Fruit fly (Drosophila melanogaster) whole organism, embryonic: Measurements from ENCODE around the gene nesd.

ENCODE experiments used
- ATbp ChIP-seq: fragments of 200-800 bp; sonication (Bioruptor generic); optimal IDR thresholded peaks from 2 replicates; lab custom pipeline; 2017; ENCODE audit warnings: missing biosample characterization, mild to moderate bottlenecking, missing genetic modification characterization, missing genetic modification reagents
- B-H2 ChIP-seq: fragments of 200-800 bp; sonication (Bioruptor generic); optimal IDR thresholded peaks from 2 replicates; lab custom pipeline; 2018; ENCODE audit warnings: missing biosample characterization, mild to moderate bottlenecking, missing genetic modification characterization
- BEAF-32 ChIP-seq: fragments of 200-800 bp; sonication (Bioruptor generic); optimal IDR thresholded peaks from 3 replicates; lab custom pipeline; 2017; ENCODE audit warnings: missing biosample characterization, missing genetic modification characterization, mild to moderate bottlenecking, moderate library complexity, missing genetic modification reagents
- BtbVII ChIP-seq: fragments of 200-800 bp; sonication (Bioruptor generic); optimal IDR thresholded peaks from 3 replicates; lab custom pipeline; 2017; ENCODE audit warnings: missing biosample characterization, mild to moderate bottlenecking, missing genetic modification characterization
- CG10366 ChIP-seq: fragments of 200-800 bp; sonication (Bioruptor generic); IDR thresholded peaks from 2 replicates; pipeline ENCODE4 v1.3.6; 2022; ENCODE audit warnings: missing biosample characterization, missing genetic modification characterization
- CG10431 ChIP-seq: fragments of 200-800 bp; sonication (Bioruptor generic); optimal IDR thresholded peaks from 3 replicates; lab custom pipeline; 2018; ENCODE audit warnings: missing biosample characterization, mild to moderate bottlenecking, missing genetic modification characterization
- CG10543 ChIP-seq: fragments of 200-800 bp; sonication (Bioruptor generic); optimal IDR thresholded peaks from 3 replicates; lab custom pipeline; 2017; ENCODE audit warnings: missing biosample characterization, mild to moderate bottlenecking, missing genetic modification characterization, moderate library complexity
- CG11695 ChIP-seq: fragments of 200-800 bp; sonication (Bioruptor generic); IDR thresholded peaks from 3 replicates; pipeline ENCODE4 v1.3.6; 2022; ENCODE audit warnings: missing biosample characterization, missing genetic modification characterization
- CG13296 ChIP-seq: fragments of 200-800 bp; sonication (Bioruptor generic); optimal IDR thresholded peaks from 3 replicates; lab custom pipeline; 2018; ENCODE audit warnings: missing biosample characterization, mild to moderate bottlenecking, missing genetic modification characterization
- CG14860 ChIP-seq: fragments of 200-800 bp; sonication (Bioruptor generic); IDR thresholded peaks from 3 replicates; pipeline ENCODE4 v1.3.6; 2022; ENCODE audit warnings: missing biosample characterization, missing genetic modification characterization; ENCODE audit not compliant: partially characterized antibody
- CG15696 ChIP-seq: fragments of 200-800 bp; sonication (Bioruptor generic); optimal IDR thresholded peaks from 2 replicates; lab custom pipeline; 2019; ENCODE audit warnings: missing biosample characterization, mild to moderate bottlenecking, missing genetic modification characterization, moderate library complexity
- CG17186 ChIP-seq: fragments of 200-800 bp; sonication (Bioruptor generic); optimal IDR thresholded peaks from 3 replicates; lab custom pipeline; 2017; ENCODE audit warnings: missing biosample characterization, missing genetic modification reagents, missing genetic modification characterization
- CG17361 ChIP-seq: fragments of 200-800 bp; sonication (Bioruptor generic); IDR thresholded peaks from 3 replicates; pipeline ENCODE4 v1.3.6; 2022; ENCODE audit warnings: missing biosample characterization, missing genetic modification characterization
- CG1832 ChIP-seq: fragments of 200-800 bp; sonication (Bioruptor generic); optimal IDR thresholded peaks from 2 replicates; lab custom pipeline; 2017; ENCODE audit warnings: missing biosample characterization, mild to moderate bottlenecking, missing genetic modification characterization, inconsistent platforms
- CG2199 ChIP-seq: fragments of 200-800 bp; sonication (Bioruptor generic); IDR thresholded peaks from 3 replicates; pipeline ENCODE4 v1.3.6; 2022; ENCODE audit warnings: missing biosample characterization, missing genetic modification characterization
- CG30403 ChIP-seq: fragments of 200-800 bp; sonication (Bioruptor generic); optimal IDR thresholded peaks from 3 replicates; lab custom pipeline; 2016; ENCODE audit warnings: missing biosample characterization, missing genetic modification characterization
- CG34376 ChIP-seq: fragments of 200-800 bp; sonication (Bioruptor generic); optimal IDR thresholded peaks from 2 replicates; lab custom pipeline; 2018; ENCODE audit warnings: missing biosample characterization, mild to moderate bottlenecking, missing genetic modification characterization
- CG4328 ChIP-seq: fragments of 200-800 bp; sonication (Bioruptor generic); optimal IDR thresholded peaks from 3 replicates; lab custom pipeline; 2017; ENCODE audit warnings: missing biosample characterization, missing genetic modification reagents, missing genetic modification characterization
- CG6254 ChIP-seq: fragments of 200-800 bp; sonication (Bioruptor generic); optimal IDR thresholded peaks from 3 replicates; lab custom pipeline; 2017; ENCODE audit warnings: mild to moderate bottlenecking, missing biosample characterization, missing genetic modification reagents, missing genetic modification characterization
- CG6765 ChIP-seq: fragments of 200-800 bp; sonication (Bioruptor generic); optimal IDR thresholded peaks from 3 replicates; lab custom pipeline; 2017; ENCODE audit warnings: missing biosample characterization, mild to moderate bottlenecking, missing genetic modification characterization
- CG7928 ChIP-seq: fragments of 200-800 bp; sonication (Bioruptor generic); optimal IDR thresholded peaks from 2 replicates; lab custom pipeline; 2017; ENCODE audit warnings: missing biosample characterization, mild to moderate bottlenecking, missing genetic modification characterization
- CG8388 ChIP-seq: fragments of 200-800 bp; sonication (Bioruptor generic); optimal IDR thresholded peaks from 2 replicates; lab custom pipeline; 2019; ENCODE audit warnings: missing biosample characterization, mild to moderate bottlenecking, missing genetic modification characterization, moderate library complexity
- CG8924 ChIP-seq: fragments of 200-800 bp; optimal IDR thresholded peaks from 3 replicates; lab custom pipeline; 2019; ENCODE audit warnings: missing biosample characterization, mild to moderate bottlenecking, missing genetic modification characterization, moderate library complexity
- Dip3 ChIP-seq: fragments of 200-800 bp; sonication (Bioruptor generic); optimal IDR thresholded peaks from 3 replicates; lab custom pipeline; 2016; ENCODE audit warnings: missing biosample characterization, missing genetic modification characterization
- HmgD ChIP-seq: fragments of 200-800 bp; sonication (Bioruptor generic); optimal IDR thresholded peaks from 3 replicates; lab custom pipeline; 2016; ENCODE audit warnings: missing biosample characterization, missing genetic modification characterization
- Hmr ChIP-seq: fragments of 200-800 bp; sonication (Bioruptor generic); optimal IDR thresholded peaks from 3 replicates; lab custom pipeline; 2017; ENCODE audit warnings: mild to moderate bottlenecking, missing biosample characterization, missing genetic modification reagents, missing genetic modification characterization
- Hr78 ChIP-seq, 2 experiments: fragments of 200-800 bp in 1 of 2; fragments of >200 bp in 1 of 2; sonication (Bioruptor generic) in 1 of 2; optimal IDR thresholded peaks; 2 replicates each; lab custom pipeline; 2017 to 2019; ENCODE audit warnings: missing biosample characterization in 2 of 2, missing genetic modification characterization in 2 of 2, mild to moderate bottlenecking in 1 of 2, moderate library complexity in 1 of 2
- Hsf ChIP-seq: fragments of 200-800 bp; sonication (Bioruptor generic); optimal IDR thresholded peaks from 3 replicates; lab custom pipeline; 2016; ENCODE audit warnings: missing biosample characterization, missing genetic modification characterization
- Myb ChIP-seq: fragments of 200-800 bp; sonication (Bioruptor generic); optimal IDR thresholded peaks from 2 replicates; lab custom pipeline; 2016; ENCODE audit warnings: missing biosample characterization, missing genetic modification characterization
- Nf-YC ChIP-seq: fragments of 200-800 bp; optimal IDR thresholded peaks from 3 replicates; lab custom pipeline; 2019; ENCODE audit warnings: missing biosample characterization, mild to moderate bottlenecking, missing genetic modification characterization, moderate library complexity
- Rx ChIP-seq: fragments of 200-800 bp; sonication (Bioruptor generic); IDR thresholded peaks from 2 replicates; pipeline ENCODE4 v1.3.6; 2022; ENCODE audit warnings: missing biosample characterization, missing genetic modification characterization
- Side ChIP-seq: fragments of 200-800 bp; sonication (Bioruptor generic); optimal IDR thresholded peaks from 2 replicates; lab custom pipeline; 2016; ENCODE audit warnings: missing biosample characterization, missing genetic modification characterization
- Tbp ChIP-seq: fragments of >200 bp; optimal IDR thresholded peaks from 2 replicates; lab custom pipeline; 2018; ENCODE audit warnings: missing biosample characterization, missing genetic modification characterization
- cas ChIP-seq: fragments of 200-800 bp; sonication (Bioruptor generic); IDR thresholded peaks from 2 replicates; pipeline ENCODE4 v1.3.6; 2022; ENCODE audit warnings: missing biosample characterization, missing genetic modification characterization
- cwo ChIP-seq: fragments of 200-800 bp; sonication (Bioruptor generic); optimal IDR thresholded peaks from 3 replicates; lab custom pipeline; 2017; ENCODE audit warnings: missing biosample characterization, missing genetic modification characterization, mild to moderate bottlenecking, moderate library complexity, missing genetic modification reagents
- dati ChIP-seq: fragments of 200-800 bp; sonication (Bioruptor generic); IDR thresholded peaks from 2 replicates; pipeline ENCODE4 v1.3.6; 2022; ENCODE audit warnings: missing biosample characterization, missing genetic modification characterization
- exex ChIP-seq: fragments of 200-800 bp; sonication (Bioruptor generic); optimal IDR thresholded peaks from 4 replicates; lab custom pipeline; 2018; ENCODE audit warnings: missing biosample characterization, mild to moderate bottlenecking, missing genetic modification characterization, moderate library complexity
- gro ChIP-seq: fragments of 200-800 bp; sonication (Bioruptor generic); optimal IDR thresholded peaks from 2 replicates; lab custom pipeline; 2016; ENCODE audit warnings: missing biosample characterization, missing genetic modification characterization
- klu ChIP-seq: fragments of 200-800 bp; sonication (Bioruptor generic); IDR thresholded peaks from 2 replicates; pipeline ENCODE4 v1.3.6; 2022; ENCODE audit warnings: missing biosample characterization, missing genetic modification characterization
- nau ChIP-seq: fragments of 200-800 bp; sonication (Bioruptor generic); optimal IDR thresholded peaks from 3 replicates; lab custom pipeline; 2017; ENCODE audit warnings: missing biosample characterization, mild to moderate bottlenecking, missing genetic modification characterization, missing genetic modification reagents
- nerfin-1 ChIP-seq: fragments of 200-800 bp; sonication (Bioruptor generic); optimal IDR thresholded peaks from 3 replicates; lab custom pipeline; 2019; ENCODE audit warnings: missing biosample characterization, mild to moderate bottlenecking, missing genetic modification characterization, moderate library complexity
- nmo ChIP-seq: fragments of 200-800 bp; sonication (Bioruptor generic); optimal IDR thresholded peaks from 2 replicates; lab custom pipeline; 2018; ENCODE audit warnings: missing biosample characterization, mild to moderate bottlenecking, missing genetic modification characterization, moderate library complexity
- onecut ChIP-seq: fragments of 200-800 bp; sonication (Bioruptor generic); IDR thresholded peaks from 2 replicates; pipeline ENCODE4 v1.3.6; 2022; ENCODE audit warnings: missing biosample characterization, missing genetic modification characterization
- p53 ChIP-seq: fragments of 200-800 bp; sonication (Bioruptor generic); optimal IDR thresholded peaks from 2 replicates; lab custom pipeline; 2016; ENCODE audit warnings: missing biosample characterization, missing genetic modification characterization
- pb ChIP-seq: fragments of 200-800 bp; sonication (Bioruptor generic); optimal IDR thresholded peaks from 3 replicates; lab custom pipeline; 2016; ENCODE audit warnings: missing biosample characterization, missing genetic modification characterization
- pros ChIP-seq: fragments of 200-800 bp; sonication (Bioruptor generic); optimal IDR thresholded peaks from 3 replicates; lab custom pipeline; 2019; ENCODE audit warnings: missing biosample characterization, mild to moderate bottlenecking, missing genetic modification characterization, moderate library complexity
- salm ChIP-seq: fragments of 200-800 bp; sonication (Bioruptor generic); optimal IDR thresholded peaks from 2 replicates; lab custom pipeline; 2018; ENCODE audit warnings: missing biosample characterization, mild to moderate bottlenecking, missing genetic modification characterization
- sd ChIP-seq: fragments of 200-800 bp; sonication (Bioruptor generic); optimal IDR thresholded peaks from 3 replicates; lab custom pipeline; 2018; ENCODE audit warnings: missing biosample characterization, mild to moderate bottlenecking, missing genetic modification characterization, moderate library complexity

nesd gene

dm6 chr2L:20077423-20078401 lies 16.1 kb upstream of the nesd start (continued):
- TF ChIP-seq sd (tag; lab: Kevin White, UChicago), result peak; percentile 78
- no peak for TF ChIP-seq klu (GFP tag; lab: Robert Waterston, UW)
- no peak for TF ChIP-seq CG7928 (GFP tag; lab: Kevin White, UChicago)
- TF ChIP-seq CG30403 (GFP tag; lab: Kevin White, UChicago), result no peak
- TF ChIP-seq CG8924 (tag; lab: Kevin White, UChicago), result peak; percentile 12
- TF ChIP-seq nmo (GFP tag; lab: Kevin White, UChicago), result no peak
- peak; percentile 33 for TF ChIP-seq CG10431 (GFP tag; lab: Kevin White, UChicago)
- TF ChIP-seq CG8388 (GFP tag; lab: Kevin White, UChicago), result no peak
- TF ChIP-seq Hmr (GFP tag; lab: Kevin White, UChicago), result peak; percentile 16
- TF ChIP-seq CG6765 (GFP tag; lab: Kevin White, UChicago), result peak; percentile 28
- TF ChIP-seq Tbp (GFP tag; lab: Kevin White, UChicago), result no peak
- TF ChIP-seq CG10543, result peak; percentile 65
- no peak for TF ChIP-seq Rx (GFP tag; lab: Robert Waterston, UW)
- TF ChIP-seq CG2199 (GFP tag; lab: Robert Waterston, UW), result no peak
- TF ChIP-seq gro (GFP tag; lab: Kevin White, UChicago), result no peak
- no peak for TF ChIP-seq CG17361 (GFP tag; lab: Robert Waterston, UW)
- TF ChIP-seq p53 (GFP tag; lab: Kevin White, UChicago), result no peak
- TF ChIP-seq CG14860 (GFP tag; lab: Robert Waterston, UW), result no peak
- TF ChIP-seq nerfin-1 (tag; lab: Kevin White, UChicago), result no peak
- no peak for TF ChIP-seq CG11695 (GFP tag; lab: Robert Waterston, UW)
- TF ChIP-seq ATbp (GFP tag; lab: Kevin White, UChicago), result peak; percentile 4
- TF ChIP-seq Nf-YC (tag; lab: Kevin White, UChicago), result peak; percentile 9
- no peak for TF ChIP-seq dati
- peak; percentile 74 for TF ChIP-seq CG34376 (GFP tag; lab: Kevin White, UChicago)
- TF ChIP-seq onecut (GFP tag; lab: Robert Waterston, UW), result no peak
- peak; percentile 23 for TF ChIP-seq B-H2 (GFP tag; lab: Kevin White, UChicago)
- TF ChIP-seq BtbVII (GFP tag; lab: Kevin White, UChicago), result peak; percentile 32
- TF ChIP-seq pb (GFP tag; lab: Kevin White, UChicago), result no peak
- TF ChIP-seq cwo, result peak; percentile 79
- TF ChIP-seq CG17186 (GFP tag; lab: Kevin White, UChicago), result no peak
- TF ChIP-seq CG13296 (GFP tag; lab: Kevin White, UChicago), result peak; percentile 50
- TF ChIP-seq CG4328 (GFP tag; lab: Kevin White, UChicago), result peak; percentile 25
- TF ChIP-seq pros (GFP tag; lab: Kevin White, UChicago), result peak; percentile 23
- TF ChIP-seq CG6254 (GFP tag; lab: Kevin White, UChicago), result peak; percentile 5
- peak; percentile 16 for TF ChIP-seq salm (tag; lab: Kevin White, UChicago)
- TF ChIP-seq CG10366, result no peak
- TF ChIP-seq HmgD (GFP tag; lab: Kevin White, UChicago), result no peak
- TF ChIP-seq CG1832 (GFP tag; lab: Kevin White, UChicago), result no peak
- TF ChIP-seq CG15696 (tag; lab: Kevin White, UChicago), result no peak
- no peak for TF ChIP-seq nau (GFP tag; lab: Kevin White, UChicago)
- no peak for TF ChIP-seq Myb (GFP tag; lab: Kevin White, UChicago)
- peak; percentile 94 for TF ChIP-seq exex (tag; lab: Kevin White, UChicago)
- TF ChIP-seq Hr78 (GFP tag; optimal IDR thresholded peaks at IDR 0.05; lab: Kevin White, UChicago), result peak in 1 of 2 experiments; percentile 26
- TF ChIP-seq cas (GFP tag; lab: Robert Waterston, UW), result no peak
- TF ChIP-seq Hsf (GFP tag; lab: Kevin White, UChicago), result no peak
- TF ChIP-seq BEAF-32 (GFP tag; lab: Kevin White, UChicago), result no peak
- no peak for TF ChIP-seq Side (GFP tag; lab: Kevin White, UChicago)
- TF ChIP-seq Dip3, result no peak
